Worm (Caenorhabditis elegans) whole organism, mixed stage, embryonic: ENCODE results near the gene mnk-1.
A peak's percentile ranks its signal among the peaks of the same experiment; 100 is the strongest.

ENCODE experiments used
- blmp-1 ChIP-seq: fragments of 150-350 bp; optimal IDR thresholded peaks from 2 replicates; lab custom pipeline; 2014; ENCODE audit warnings: missing biosample characterization, missing genetic modification characterization
- ces-1 ChIP-seq: fragments of 150-350 bp; optimal IDR thresholded peaks from 2 replicates; lab custom pipeline; 2014; ENCODE audit warnings: missing biosample characterization, missing genetic modification reagents, missing genetic modification characterization
- cnd-1 ChIP-seq: fragments of 200-800 bp; sonication (Bioruptor generic); optimal IDR thresholded peaks from 2 replicates; lab custom pipeline; 2018; ENCODE audit warnings: mild to moderate bottlenecking, missing genetic modification characterization, missing compliant biosample characterization
- elt-3 ChIP-seq: fragments of 150-350 bp; optimal IDR thresholded peaks from 2 replicates; lab custom pipeline; 2014; ENCODE audit warnings: missing biosample characterization, missing genetic modification characterization
- ham-2 ChIP-seq: fragments of 200-800 bp; sonication (Bioruptor generic); optimal IDR thresholded peaks from 2 replicates; lab custom pipeline; 2018; ENCODE audit warnings: mild to moderate bottlenecking, missing genetic modification characterization, missing compliant biosample characterization
- lin-13 ChIP-seq: fragments of 150-350 bp; optimal IDR thresholded peaks from 2 replicates; lab custom pipeline; 2014; ENCODE audit warnings: missing biosample characterization, missing genetic modification characterization
- snpc-4 ChIP-seq: fragments of 150-350 bp; optimal IDR thresholded peaks from 2 replicates; lab custom pipeline; 2014; ENCODE audit warnings: missing biosample characterization, missing genetic modification characterization
- unc-62 ChIP-seq: fragments of 150-350 bp; optimal IDR thresholded peaks from 2 replicates; lab custom pipeline; 2014; ENCODE audit warnings: missing biosample characterization, missing genetic modification reagents, missing genetic modification characterization
- ztf-11 ChIP-seq: fragments of 150-350 bp; optimal IDR thresholded peaks from 2 replicates; lab custom pipeline; 2014; ENCODE audit warnings: missing biosample characterization, missing genetic modification characterization

- TF ChIP-seq blmp-1 (tag; lab: Kevin White, UChicago) (no peak), ztf-11 (no peak), lin-13 (no peak), unc-62 (peak; percentile 13), ham-2 (GFP tag; lab: Kevin White, UChicago) (no peak), ces-1 (GFP tag; lab: Kevin White, UChicago) (no peak), cnd-1 (tag; lab: Kevin White, UChicago) (no peak), elt-3 (tag; lab: Kevin White, UChicago) (no peak), snpc-4 (tag; lab: Kevin White, UChicago) (no peak)
These were observed 3.5 kb upstream of the mnk-1 start for ce11 chrII:10558345-10558744.
